Worm (Caenorhabditis elegans) whole organism, mixed stage, embryonic: ENCODE results near the gene R09B5.11.

Experiments used
- blmp-1 ChIP-seq: fragments of 150-350 bp; optimal IDR thresholded peaks from 2 replicates; lab custom pipeline; 2014; ENCODE audit warnings: missing biosample characterization, missing genetic modification characterization
- ceh-39 ChIP-seq: fragments of 150-350 bp; optimal IDR thresholded peaks from 2 replicates; lab custom pipeline; 2014; ENCODE audit warnings: missing biosample characterization, missing genetic modification characterization
- ceh-43 ChIP-seq: fragments of 200-800 bp; sonication (Bioruptor generic); optimal IDR thresholded peaks from 2 replicates; lab custom pipeline; 2018; ENCODE audit warnings: mild to moderate bottlenecking, missing genetic modification characterization, moderate library complexity, missing compliant biosample characterization
- elt-3 ChIP-seq: fragments of 150-350 bp; optimal IDR thresholded peaks from 2 replicates; lab custom pipeline; 2014; ENCODE audit warnings: missing biosample characterization, missing genetic modification characterization
- lin-13 ChIP-seq: fragments of 150-350 bp; optimal IDR thresholded peaks from 2 replicates; lab custom pipeline; 2014; ENCODE audit warnings: missing biosample characterization, missing genetic modification characterization
- mls-2 ChIP-seq: sonication (generic microtip); optimal IDR thresholded peaks from 2 replicates; lab custom pipeline; 2016; ENCODE audit warnings: mild to moderate bottlenecking, missing genetic modification characterization, moderate library complexity, missing compliant biosample characterization
- nhr-237 ChIP-seq: fragments of 150-350 bp; optimal IDR thresholded peaks from 2 replicates; lab custom pipeline; 2014; ENCODE audit warnings: missing biosample characterization, missing genetic modification characterization
- pha-4 ChIP-seq: fragments of 150-350 bp; optimal IDR thresholded peaks from 2 replicates; lab custom pipeline; 2018; ENCODE audit warnings: missing biosample characterization, missing genetic modification reagents, missing genetic modification characterization
- snpc-4 ChIP-seq: fragments of 150-350 bp; optimal IDR thresholded peaks from 2 replicates; lab custom pipeline; 2014; ENCODE audit warnings: missing biosample characterization, missing genetic modification characterization
- sptf-1 ChIP-seq: sonication (generic microtip); optimal IDR thresholded peaks from 2 replicates; lab custom pipeline; 2017; ENCODE audit warnings: mild to moderate bottlenecking, missing genetic modification characterization, moderate library complexity, missing compliant biosample characterization
- unc-62 ChIP-seq: fragments of 150-350 bp; optimal IDR thresholded peaks from 2 replicates; lab custom pipeline; 2014; ENCODE audit warnings: missing biosample characterization, missing genetic modification reagents, missing genetic modification characterization

- TF ChIP-seq unc-62 (GFP tag; lab: Kevin White, UChicago) (no peak), lin-13 (tag; lab: Kevin White, UChicago) (no peak), ceh-39 (tag; lab: Kevin White, UChicago) (no peak), nhr-237 (tag; lab: Kevin White, UChicago) (no peak), ceh-43 (GFP tag; lab: Kevin White, UChicago) (no peak), pha-4 (tag; lab: Kevin White, UChicago) (no peak), snpc-4 (tag; lab: Kevin White, UChicago) (no peak), elt-3 (tag; lab: Kevin White, UChicago) (no peak), blmp-1 (no peak), mls-2 (tag; lab: Kevin White, UChicago) (no peak), sptf-1 (tag; lab: Kevin White, UChicago) (no peak)
Observed at ce11 chrV:1466949-1467348, 27.9 kb downstream of the R09B5.11 start.
